Worm (Caenorhabditis elegans): ENCODE measurements around the gene T24E12.2.

The T24E12.2 gene

ce11 chrII:3782309-3783000 is at the start of gene T24E12.2:
Gene T24E12.2 (plus strand): TSS chrII:3782950.
- no peak for TF ChIP-seq lin-15B (tag; optimal IDR thresholded peaks at IDR 0.05)
- TF ChIP-seq unc-39 (tag; optimal IDR thresholded peaks at IDR 0.05), result no peak
- no peak for TF ChIP-seq ceh-82 (tag; optimal IDR thresholded peaks at IDR 0.05)
- no peak for TF ChIP-seq mdl-1 (tag; optimal IDR thresholded peaks at IDR 0.05)
- no peak for TF ChIP-seq elt-1 (tag; optimal IDR thresholded peaks at IDR 0.05)
- TF ChIP-seq nhr-77 (tag; optimal IDR thresholded peaks at IDR 0.05), result no peak
- TF ChIP-seq lin-39 (tag; optimal IDR thresholded peaks at IDR 0.05), result no peak
- no peak for TF ChIP-seq ceh-9 (tag; optimal IDR thresholded peaks at IDR 0.05)
- TF ChIP-seq fkh-2 (tag; optimal IDR thresholded peaks at IDR 0.05), result no peak
- TF ChIP-seq ceh-28 (tag; optimal IDR thresholded peaks at IDR 0.05), result no peak
- no peak for TF ChIP-seq fkh-10 (GFP tag; optimal IDR thresholded peaks at IDR 0.05)

- TF ChIP-seq skn-1 (tag; optimal IDR thresholded peaks at IDR 0.05), result no peak
Observed at ce11 chrII:3736893-3737375, 45.8 kb upstream of the T24E12.2 start, which contains the start of gene F12E12.6. Gene F12E12.6 (minus strand): TSS chrII:3736943.

- TF ChIP-seq lin-39 (tag; optimal IDR thresholded peaks at IDR 0.05), result no peak
- no peak for TF ChIP-seq egl-5 (tag; optimal IDR thresholded peaks at IDR 0.05)
- TF ChIP-seq elt-3 (tag; optimal IDR thresholded peaks at IDR 0.05), result no peak
- TF ChIP-seq sea-2 (GFP tag; optimal IDR thresholded peaks at IDR 0.05), result no peak
- TF ChIP-seq aly-2 (tag; optimal IDR thresholded peaks at IDR 0.05), result no peak
- TF ChIP-seq zag-1 (tag; optimal IDR thresholded peaks at IDR 0.05), result no peak
- TF ChIP-seq nhr-67 (tag; optimal IDR thresholded peaks at IDR 0.05), result no peak
- TF ChIP-seq snpc-4 (tag; optimal IDR thresholded peaks at IDR 0.05), result no peak
- TF ChIP-seq nhr-11 (tag; optimal IDR thresholded peaks at IDR 0.05), result no peak
- no peak for TF ChIP-seq eor-1 (tag; optimal IDR thresholded peaks at IDR 0.05)
Observed at ce11 chrII:3739647-3740046, 43.1 kb upstream of the T24E12.2 start, which contains the start of gene F12E12.2. Gene F12E12.2 (plus strand): TSS chrII:3739947.

ce11 chrII:3741584-3741983 is 41.2 kb upstream of the T24E12.2 start, which contains the start of gene F12E12.1:
Gene F12E12.1 (plus strand): TSS chrII:3741884.
- TF ChIP-seq nhr-67 (tag; optimal IDR thresholded peaks at IDR 0.05), result no peak
- no peak for TF ChIP-seq nhr-12 (tag; optimal IDR thresholded peaks at IDR 0.05)
- no peak for TF ChIP-seq jun-1 (tag; optimal IDR thresholded peaks at IDR 0.05)
- no peak for TF ChIP-seq nhr-28 (tag; optimal IDR thresholded peaks at IDR 0.05)
- no peak for TF ChIP-seq daf-12 (tag; optimal IDR thresholded peaks at IDR 0.05)
- no peak for TF ChIP-seq sea-2 (GFP tag; optimal IDR thresholded peaks at IDR 0.05)
- no peak for TF ChIP-seq skn-1 (tag; optimal IDR thresholded peaks at IDR 0.05)
- TF ChIP-seq ZK546.5 (tag; optimal IDR thresholded peaks at IDR 0.05), result no peak
- TF ChIP-seq R02D3.7 (tag; optimal IDR thresholded peaks at IDR 0.05), result no peak
- TF ChIP-seq nhr-77 (tag; optimal IDR thresholded peaks at IDR 0.05), result no peak
- no peak for TF ChIP-seq elt-1 (tag; optimal IDR thresholded peaks at IDR 0.05)
- no peak for TF ChIP-seq pha-4 (tag; optimal IDR thresholded peaks at IDR 0.05)
- no peak for TF ChIP-seq unc-62 (GFP tag; optimal IDR thresholded peaks at IDR 0.05)
- no peak for TF ChIP-seq nhr-11 (tag; optimal IDR thresholded peaks at IDR 0.05)
- TF ChIP-seq lsy-12 (tag; optimal IDR thresholded peaks at IDR 0.05), result no peak
- TF ChIP-seq zag-1 (tag; optimal IDR thresholded peaks at IDR 0.05), result no peak
- TF ChIP-seq ztf-4 (tag; optimal IDR thresholded peaks at IDR 0.05), result no peak
- TF ChIP-seq nhr-25 (tag; optimal IDR thresholded peaks at IDR 0.05), result no peak

ce11 chrII:3743684-3744200 is 39.0 kb upstream of the T24E12.2 start, which contains the start of gene nta-1:
Gene nta-1 (minus strand): TSS chrII:3743814.
- TF ChIP-seq ceh-82 (tag; optimal IDR thresholded peaks at IDR 0.05), result no peak
- TF ChIP-seq pha-4 (tag; optimal IDR thresholded peaks at IDR 0.05), result peak; percentile 76
- no peak for TF ChIP-seq ama-1 (optimal IDR thresholded peaks at IDR 0.05)
- TF ChIP-seq egl-27 (tag; optimal IDR thresholded peaks at IDR 0.05), result no peak
- TF ChIP-seq elt-2 (tag; optimal IDR thresholded peaks at IDR 0.05), result peak; percentile 24
- TF ChIP-seq nhr-25 (tag; optimal IDR thresholded peaks at IDR 0.05), result no peak
- no peak for TF ChIP-seq ztf-4 (tag; optimal IDR thresholded peaks at IDR 0.05)
- TF ChIP-seq daf-12 (tag; optimal IDR thresholded peaks at IDR 0.05), result no peak
- no peak for TF ChIP-seq nhr-23 (tag; optimal IDR thresholded peaks at IDR 0.05)
- no peak for TF ChIP-seq nhr-77 (tag; optimal IDR thresholded peaks at IDR 0.05)
- no peak for TF ChIP-seq tbx-2 (tag; optimal IDR thresholded peaks at IDR 0.05)
- TF ChIP-seq pqm-1 (tag; optimal IDR thresholded peaks at IDR 0.05), result peak; percentile 51
- TF ChIP-seq lsy-12 (tag; optimal IDR thresholded peaks at IDR 0.05), result no peak
- TF ChIP-seq nhr-28 (tag; optimal IDR thresholded peaks at IDR 0.05), result no peak
- TF ChIP-seq sea-2 (GFP tag; optimal IDR thresholded peaks at IDR 0.05), result no peak
- TF ChIP-seq snpc-4 (tag; optimal IDR thresholded peaks at IDR 0.05), result no peak
- no peak for TF ChIP-seq nfya-1 (tag; optimal IDR thresholded peaks at IDR 0.05; ENCODE audit: insufficient read depth)
- no peak for TF ChIP-seq ceh-16 (tag; optimal IDR thresholded peaks at IDR 0.05)

Measured in whole organism, L3 larva.